Fruit fly (Drosophila melanogaster): ENCODE data around the gene JMJD7.

Gene JMJD7

dm6 chr3L:13412200-13412885 is 37.7 kb downstream of the JMJD7 start, which contains the start of the genes CG10222 and flr (continued):
- TF ChIP-seq Taf1 (GFP tag; IDR thresholded peaks at IDR 0.05) (no peak), CG11247 (GFP tag; IDR thresholded peaks at IDR 0.05) (no peak), mam (GFP tag; optimal IDR thresholded peaks at IDR 0.05) (no peak), ac (GFP tag; optimal IDR thresholded peaks at IDR 0.05) (no peak), nau (GFP tag; optimal IDR thresholded peaks at IDR 0.05) (no peak), bbx (GFP tag; IDR thresholded peaks at IDR 0.05; ENCODE audit: partially characterized antibody) (peak; percentile 67), stwl (tag; optimal IDR thresholded peaks at IDR 0.05) (peak; percentile 57), Hr3 (GFP tag; optimal IDR thresholded peaks at IDR 0.05) (no peak), CG12155 (GFP tag; optimal IDR thresholded peaks at IDR 0.05) (no peak), CG7963 (GFP tag; IDR thresholded peaks at IDR 0.05; ENCODE audit: partially characterized antibody) (0 out of 3 replicates have a peak, but pooled peaks have one; percentile 44), maf-S (GFP tag; optimal IDR thresholded peaks at IDR 0.05) (no peak), B-H2 (GFP tag; optimal IDR thresholded peaks at IDR 0.05) (no peak), dysf (GFP tag; IDR thresholded peaks at IDR 0.05) (no peak), sd (tag; optimal IDR thresholded peaks at IDR 0.05) (no peak), CG11085 (GFP tag; IDR thresholded peaks at IDR 0.05) (no peak), CG13287 (GFP tag; IDR thresholded peaks at IDR 0.05; ENCODE audit: partially characterized antibody) (peak; percentile 74), CG16813 (GFP tag; IDR thresholded peaks at IDR 0.05; ENCODE audit: partially characterized antibody) (peak; percentile 75), CG8281 (tag; optimal IDR thresholded peaks at IDR 0.05) (no peak), Sry-β (GFP tag; optimal IDR thresholded peaks at IDR 0.05) (no peak), wek (GFP tag; optimal IDR thresholded peaks at IDR 0.05) (no peak), Ravus (GFP tag; IDR thresholded peaks at IDR 0.05) (no peak), CG8089 (GFP tag; optimal IDR thresholded peaks at IDR 0.05) (no peak), Sin3A (optimal IDR thresholded peaks at IDR 0.05) (peak; percentile 3), en (GFP tag; optimal IDR thresholded peaks at IDR 0.05) (no peak), pb (GFP tag; optimal IDR thresholded peaks at IDR 0.05) (no peak), bowl (GFP tag; IDR thresholded peaks at IDR 0.05) (no peak), E2f2 (GFP tag; IDR thresholded peaks at IDR 0.05) (peak; percentile 80), sima (GFP tag; optimal IDR thresholded peaks at IDR 0.05) (no peak), CG6813 (GFP tag; optimal IDR thresholded peaks at IDR 0.05) (no peak), Dref (GFP tag; IDR thresholded peaks at IDR 0.05) (peak; percentile 76), mld (GFP tag; IDR thresholded peaks at IDR 0.05; ENCODE audit: partially characterized antibody) (0 out of 3 replicates have a peak, but pooled peaks have one; percentile 62), lilli (GFP tag; optimal IDR thresholded peaks at IDR 0.05) (peak; percentile 34), Stat92E (GFP tag; optimal IDR thresholded peaks at IDR 0.05) (no peak), dati (GFP tag; IDR thresholded peaks at IDR 0.05) (no peak), CG12104 (GFP tag; optimal IDR thresholded peaks at IDR 0.05) (peak; percentile 20), Jarid2 (GFP tag; optimal IDR thresholded peaks at IDR 0.05) (no peak), CG8388 (GFP tag; optimal IDR thresholded peaks at IDR 0.05) (no peak), cg (GFP tag; optimal IDR thresholded peaks at IDR 0.05) (no peak), zen (tag; optimal IDR thresholded peaks at IDR 0.05) (peak; percentile 10), tgo (GFP tag; IDR thresholded peaks at IDR 0.05) (no peak), Bteb2 (GFP tag; optimal IDR thresholded peaks at IDR 0.05) (no peak), CG9876 (GFP tag; optimal IDR thresholded peaks at IDR 0.05) (no peak), CG12659 (GFP tag; optimal IDR thresholded peaks at IDR 0.05) (no peak), unc-4 (GFP tag; IDR thresholded peaks at IDR 0.05; ENCODE audit: partially characterized antibody) (peak; percentile 71), chn (GFP tag; optimal IDR thresholded peaks at IDR 0.05) (no peak), CoRest (tag; optimal IDR thresholded peaks at IDR 0.05) (peak; percentile 46), CkIIα-i1 (GFP tag; IDR thresholded peaks at IDR 0.05) (no peak), CG17361 (GFP tag; IDR thresholded peaks at IDR 0.05) (peak; percentile 45; the same call in 1 of the 3 replicates), sqz (GFP tag; optimal IDR thresholded peaks at IDR 0.05) (no peak), gem (tag; optimal IDR thresholded peaks at IDR 0.05) (no peak)

All from whole organism, embryonic.